Worm (Caenorhabditis elegans) whole organism, late embryonic: ENCODE data around the gene rpl-23.

ENCODE experiments used
- C38D4.7 ChIP-seq: fragments of 200-800 bp; sonication (Bioruptor generic); optimal IDR thresholded peaks from 2 replicates; lab custom pipeline; 2018; ENCODE audit warnings: mild to moderate bottlenecking, missing genetic modification characterization, moderate library complexity, missing compliant biosample characterization
- F13H6.1 ChIP-seq: sonication (generic microtip); optimal IDR thresholded peaks from 2 replicates; lab custom pipeline; 2016; ENCODE audit warnings: missing genetic modification characterization, missing compliant biosample characterization
- K02D7.2 ChIP-seq: sonication (generic microtip); optimal IDR thresholded peaks from 2 replicates; lab custom pipeline; 2017; ENCODE audit warnings: mild to moderate bottlenecking, missing genetic modification characterization, missing compliant biosample characterization
- K09A11.1 ChIP-seq: sonication (generic microtip); optimal IDR thresholded peaks from 2 replicates; lab custom pipeline; 2017; ENCODE audit warnings: antibody characterized with exemption, mild to moderate bottlenecking, missing genetic modification characterization, missing compliant biosample characterization; ENCODE audit not compliant: insufficient read depth
- T23F11.4 ChIP-seq: fragments of 200-800 bp; sonication (Bioruptor generic); optimal IDR thresholded peaks from 2 replicates; lab custom pipeline; 2018; ENCODE audit warnings: mild to moderate bottlenecking, missing genetic modification characterization, missing compliant biosample characterization
- Y22D7AL.16 ChIP-seq: sonication (generic microtip); optimal IDR thresholded peaks from 2 replicates; lab custom pipeline; 2016; ENCODE audit warnings: missing genetic modification characterization, missing compliant biosample characterization
- ama-1 ChIP-seq: fragments of 150-350 bp; optimal IDR thresholded peaks from 2 replicates; lab custom pipeline; 2014
- ceh-18 ChIP-seq: sonication (generic microtip); optimal IDR thresholded peaks from 2 replicates; lab custom pipeline; 2016; ENCODE audit warnings: missing genetic modification characterization, missing compliant biosample characterization
- ceh-22 ChIP-seq: sonication (generic microtip); optimal IDR thresholded peaks from 2 replicates; lab custom pipeline; 2017; ENCODE audit warnings: missing biosample characterization, missing genetic modification characterization
- ceh-24 ChIP-seq: sonication (generic microtip); optimal IDR thresholded peaks from 2 replicates; lab custom pipeline; 2016; ENCODE audit warnings: mild to moderate bottlenecking, missing genetic modification characterization, missing compliant biosample characterization
- ceh-45 ChIP-seq: fragments of 200-800 bp; sonication (Bioruptor generic); IDR thresholded peaks from 2 replicates; pipeline ENCODE4 v1.3.6; 2022; ENCODE audit warnings: missing genetic modification reagents, missing genetic modification characterization, missing compliant biosample characterization
- ceh-48 ChIP-seq: sonication (generic microtip); optimal IDR thresholded peaks from 2 replicates; lab custom pipeline; 2016; ENCODE audit warnings: missing genetic modification characterization, inconsistent platforms, missing compliant biosample characterization
- dmd-4 ChIP-seq: sonication (generic microtip); optimal IDR thresholded peaks from 2 replicates; lab custom pipeline; 2016; ENCODE audit warnings: borderline replicate concordance, missing genetic modification characterization, missing compliant biosample characterization
- elt-4 ChIP-seq: sonication (generic microtip); optimal IDR thresholded peaks from 2 replicates; lab custom pipeline; 2016; ENCODE audit warnings: missing genetic modification characterization, missing compliant biosample characterization
- ets-4 ChIP-seq: sonication (generic microtip); optimal IDR thresholded peaks from 2 replicates; lab custom pipeline; 2016; ENCODE audit warnings: missing genetic modification characterization, missing compliant biosample characterization
- eyg-1 ChIP-seq: sonication (generic microtip); optimal IDR thresholded peaks from 2 replicates; lab custom pipeline; 2016; ENCODE audit warnings: missing genotype, missing genetic modification characterization, missing compliant biosample characterization
- fkh-10 ChIP-seq: fragments of 150-350 bp; optimal IDR thresholded peaks from 2 replicates; lab custom pipeline; 2014; ENCODE audit warnings: missing biosample characterization, missing genetic modification reagents, missing genetic modification characterization
- gmeb-2 ChIP-seq: sonication (generic microtip); optimal IDR thresholded peaks from 2 replicates; lab custom pipeline; 2016; ENCODE audit warnings: missing genetic modification characterization, inconsistent platforms, missing compliant biosample characterization
- hlh-13 ChIP-seq: fragments of 200-800 bp; sonication (Bioruptor generic); optimal IDR thresholded peaks from 2 replicates; lab custom pipeline; 2018; ENCODE audit warnings: mild to moderate bottlenecking, missing genetic modification characterization, missing compliant biosample characterization
- hlh-30 ChIP-seq: sonication (generic microtip); optimal IDR thresholded peaks from 2 replicates; lab custom pipeline; 2017; ENCODE audit warnings: antibody characterized with exemption, missing genetic modification characterization, missing compliant biosample characterization; ENCODE audit not compliant: insufficient read depth
- hlh-8 ChIP-seq: sonication (generic microtip); optimal IDR thresholded peaks from 2 replicates; lab custom pipeline; 2016; ENCODE audit warnings: missing genotype, missing genetic modification characterization, missing compliant biosample characterization
- lim-6 ChIP-seq: sonication (generic microtip); optimal IDR thresholded peaks from 2 replicates; lab custom pipeline; 2016; ENCODE audit warnings: missing genetic modification characterization, missing compliant biosample characterization
- mec-3 ChIP-seq: sonication (generic microtip); optimal IDR thresholded peaks from 2 replicates; lab custom pipeline; 2016; ENCODE audit warnings: borderline replicate concordance, missing genetic modification characterization, missing compliant biosample characterization
- nhr-11 ChIP-seq: fragments of 150-350 bp; optimal IDR thresholded peaks from 2 replicates; lab custom pipeline; 2014; ENCODE audit warnings: missing biosample characterization, missing genetic modification characterization
- odd-2 ChIP-seq: sonication (generic microtip); optimal IDR thresholded peaks from 2 replicates; lab custom pipeline; 2017; ENCODE audit warnings: antibody characterized with exemption, mild to moderate bottlenecking, missing genetic modification characterization, missing compliant biosample characterization
- pag-3 ChIP-seq: sonication (generic microtip); optimal IDR thresholded peaks from 2 replicates; lab custom pipeline; 2016; ENCODE audit warnings: missing compliant biosample characterization, missing genetic modification characterization, borderline replicate concordance
- pat-9 ChIP-seq: fragments of 200-800 bp; sonication (Bioruptor generic); optimal IDR thresholded peaks from 2 replicates; lab custom pipeline; 2018; ENCODE audit warnings: mild to moderate bottlenecking, missing genetic modification characterization, moderate library complexity, missing compliant biosample characterization
- pros-1 ChIP-seq: fragments of 150-350 bp; optimal IDR thresholded peaks from 2 replicates; lab custom pipeline; 2014; ENCODE audit warnings: missing biosample characterization, missing genetic modification reagents, missing genetic modification characterization
- rnt-1 ChIP-seq: sonication (generic microtip); optimal IDR thresholded peaks from 2 replicates; lab custom pipeline; 2016; ENCODE audit warnings: missing genetic modification characterization, missing compliant biosample characterization
- sox-4 ChIP-seq: sonication (generic microtip); optimal IDR thresholded peaks from 2 replicates; lab custom pipeline; 2017; ENCODE audit warnings: mild to moderate bottlenecking, missing genetic modification characterization, inconsistent platforms, missing compliant biosample characterization
- tbx-2 ChIP-seq: sonication (generic microtip); optimal IDR thresholded peaks from 2 replicates; lab custom pipeline; 2016; ENCODE audit warnings: missing genetic modification characterization, missing compliant biosample characterization
- tbx-7 ChIP-seq: sonication (generic microtip); optimal IDR thresholded peaks from 2 replicates; lab custom pipeline; 2016; ENCODE audit warnings: missing genotype, missing genetic modification characterization, missing compliant biosample characterization
- unc-3 ChIP-seq, 2 experiments: fragments of 200-800 bp in 1 of 2; sonication (Bioruptor generic) in 1 of 2; sonication (generic microtip) in 1 of 2; conservative IDR thresholded peaks in 1 of 2; optimal IDR thresholded peaks in 1 of 2; 2 replicates each; pipeline versions ENCODE4 v1.3.6 to Lab custom; 2016 to 2022; ENCODE audit warnings: missing compliant biosample characterization in 2 of 2, missing genetic modification characterization in 2 of 2, missing genetic modification reagents in 1 of 2
- unc-42 ChIP-seq: sonication (generic microtip); optimal IDR thresholded peaks from 2 replicates; lab custom pipeline; 2016; ENCODE audit warnings: missing genotype, missing genetic modification characterization, missing compliant biosample characterization
- unc-55 ChIP-seq: sonication (generic microtip); optimal IDR thresholded peaks from 2 replicates; lab custom pipeline; 2017; ENCODE audit warnings: missing biosample characterization, missing genetic modification reagents, missing genetic modification characterization
- unc-86 ChIP-seq: sonication (generic microtip); optimal IDR thresholded peaks from 2 replicates; lab custom pipeline; 2016; ENCODE audit warnings: missing genetic modification characterization, missing compliant biosample characterization
- zip-5 ChIP-seq: sonication (generic microtip); optimal IDR thresholded peaks from 2 replicates; lab custom pipeline; 2016; ENCODE audit warnings: missing genetic modification characterization, missing compliant biosample characterization

rpl-23 gene

ce11 chrIII:5747185-5747584 lies 41.3 kb upstream of the rpl-23 start, which contains the start of gene B0244.4:
Gene B0244.4, plus strand, starts transcription at chrIII:5747485.
- TF ChIP-seq unc-3 (GFP tag; conservative IDR thresholded peaks at IDR 0.05; lab: Robert Waterston, UW) (no peak), unc-3 (tag; optimal IDR thresholded peaks at IDR 0.05; lab: Kevin White, UChicago) (no peak), unc-86 (tag; lab: Kevin White, UChicago) (no peak), fkh-10 (GFP tag; lab: Kevin White, UChicago) (no peak), gmeb-2 (tag; lab: Kevin White, UChicago) (no peak), F13H6.1 (tag; lab: Kevin White, UChicago) (no peak), K02D7.2 (tag; lab: Kevin White, UChicago) (no peak), ets-4 (no peak)
- TF ChIP-seq, all 69 proteins: peak for 0

- no peak for TF ChIP-seq K02D7.2 (tag; lab: Kevin White, UChicago)
- no peak for TF ChIP-seq mec-3 (tag; lab: Kevin White, UChicago)
- TF ChIP-seq K09A11.1 (tag; lab: Kevin White, UChicago) = no peak
- TF ChIP-seq rnt-1 (tag; lab: Kevin White, UChicago) = no peak
- TF ChIP-seq unc-42 (tag; lab: Kevin White, UChicago) = no peak
- no peak for TF ChIP-seq eyg-1 (tag; lab: Kevin White, UChicago)
- no peak for TF ChIP-seq pag-3 (tag; lab: Kevin White, UChicago)
- no peak for TF ChIP-seq T23F11.4
These were observed 38.7 kb upstream of the rpl-23 start, which contains the start of gene B0244.5 for ce11 chrIII:5744579-5744978. Gene B0244.5, plus strand, starts transcription at chrIII:5744879.

ce11 chrIII:5743084-5743483 lies 37.2 kb upstream of the rpl-23 start, which contains the start of gene B0244.15:
Gene B0244.15, plus strand, starts transcription at chrIII:5743384.
- TF ChIP-seq sox-4 (tag; lab: Kevin White, UChicago) = no peak
- TF ChIP-seq elt-4 (tag; lab: Kevin White, UChicago) = no peak
- TF ChIP-seq Y22D7AL.16 (tag; lab: Kevin White, UChicago) = no peak
- no peak for TF ChIP-seq ceh-22 (tag; lab: Kevin White, UChicago)
- no peak for TF ChIP-seq ceh-48 (tag; lab: Kevin White, UChicago)
- no peak for TF ChIP-seq pros-1 (tag; lab: Kevin White, UChicago)
- TF ChIP-seq dmd-4 (tag; lab: Kevin White, UChicago) = no peak
- TF ChIP-seq K09A11.1 (tag; lab: Kevin White, UChicago) = no peak
- TF ChIP-seq C38D4.7 (GFP tag; lab: Kevin White, UChicago) = no peak
- no peak for TF ChIP-seq pat-9 (tag; lab: Kevin White, UChicago)
- no peak for TF ChIP-seq ceh-45 (GFP tag; lab: Robert Waterston, UW)
- TF ChIP-seq zip-5 (tag; lab: Kevin White, UChicago) = no peak
- TF ChIP-seq odd-2 (tag; lab: Kevin White, UChicago) = no peak
- no peak for TF ChIP-seq unc-86 (tag; lab: Kevin White, UChicago)
- TF ChIP-seq ceh-24 (tag; lab: Kevin White, UChicago) = no peak
- no peak for TF ChIP-seq mec-3 (tag; lab: Kevin White, UChicago)

ce11 chrIII:5740666-5741065 lies 34.7 kb upstream of the rpl-23 start, which contains the start of gene B0244.16:
Gene B0244.16, plus strand, starts transcription at chrIII:5740966.
- TF ChIP-seq lim-6 (tag; lab: Kevin White, UChicago) = no peak
- no peak for TF ChIP-seq ama-1 (lab: Kevin White, UChicago)
- TF ChIP-seq F13H6.1 (tag; lab: Kevin White, UChicago) = no peak
- no peak for TF ChIP-seq elt-4 (tag; lab: Kevin White, UChicago)
- no peak for TF ChIP-seq odd-2 (tag; lab: Kevin White, UChicago)
- TF ChIP-seq nhr-11 (tag; lab: Kevin White, UChicago) = no peak
- TF ChIP-seq hlh-13 (GFP tag; lab: Kevin White, UChicago) = no peak
- TF ChIP-seq Y22D7AL.16 (tag; lab: Kevin White, UChicago) = no peak

- no peak for TF ChIP-seq tbx-7 (tag; lab: Kevin White, UChicago)
- TF ChIP-seq pat-9 (tag; lab: Kevin White, UChicago) = no peak
- no peak for TF ChIP-seq zip-5 (tag; lab: Kevin White, UChicago)
- no peak for TF ChIP-seq hlh-13 (GFP tag; lab: Kevin White, UChicago)
- TF ChIP-seq ceh-18 (tag; lab: Kevin White, UChicago) = no peak
- no peak for TF ChIP-seq tbx-2 (tag; lab: Kevin White, UChicago)
- TF ChIP-seq ceh-24 (tag; lab: Kevin White, UChicago) = no peak
- TF ChIP-seq hlh-30 (tag; lab: Kevin White, UChicago) = no peak
- no peak for TF ChIP-seq unc-86 (tag; lab: Kevin White, UChicago)
- TF ChIP-seq unc-55 (GFP tag; lab: Kevin White, UChicago) = no peak
- TF ChIP-seq fkh-10 (GFP tag; lab: Kevin White, UChicago) = no peak
- no peak for TF ChIP-seq hlh-8 (tag; lab: Kevin White, UChicago)
- TF ChIP-seq, all 69 proteins: peak for 0
These were observed 31.8 kb upstream of the rpl-23 start, which contains the start of gene B0244.6 for ce11 chrIII:5737708-5738107. Gene B0244.6, plus strand, starts transcription at chrIII:5738008.
